Worm (Caenorhabditis elegans) whole organism, young adult: Measurements from ENCODE around the gene snx-6.
A peak's percentile ranks its signal among the peaks of the same experiment; 100 is the strongest.

Experiments used
- B0261.1 ChIP-seq: sonication (generic microtip); optimal IDR thresholded peaks from 2 replicates; lab custom pipeline; 2016; ENCODE audit warnings: mild to moderate bottlenecking, missing genetic modification characterization, moderate library complexity, missing compliant biosample characterization
- C06A6.2 ChIP-seq: fragments of 200-800 bp; sonication (Bioruptor generic); conservative IDR thresholded peaks from 2 replicates; pipeline ENCODE4 v1.3.6; 2022; ENCODE audit warnings: missing genetic modification characterization, missing compliant biosample characterization
- D2030.7 ChIP-seq: fragments of 200-800 bp; sonication (Bioruptor generic); IDR thresholded peaks from 2 replicates; pipeline ENCODE4 v1.3.6; 2022; ENCODE audit warnings: missing genetic modification reagents, missing genetic modification characterization, missing compliant biosample characterization
- F22D6.2 ChIP-seq: sonication (generic microtip); optimal IDR thresholded peaks from 2 replicates; lab custom pipeline; 2016; ENCODE audit warnings: mild to moderate bottlenecking, missing genetic modification characterization, missing compliant biosample characterization
- F33H1.4 ChIP-seq: fragments of 200-800 bp; sonication (Bioruptor generic); IDR thresholded peaks from 2 replicates; pipeline ENCODE4 v1.3.6; 2022; ENCODE audit warnings: missing genetic modification reagents, missing genetic modification characterization, missing compliant biosample characterization
- F52B5.7 ChIP-seq: sonication (generic microtip); optimal IDR thresholded peaks from 2 replicates; lab custom pipeline; 2016; ENCODE audit warnings: mild to moderate bottlenecking, missing genetic modification characterization, missing compliant biosample characterization
- F57C9.4 ChIP-seq: sonication (generic microtip); optimal IDR thresholded peaks from 2 replicates; lab custom pipeline; 2017; ENCODE audit warnings: mild to moderate bottlenecking, missing genetic modification characterization, missing compliant biosample characterization
- K12H6.12 ChIP-seq: fragments of 200-800 bp; sonication (Bioruptor generic); optimal IDR thresholded peaks from 2 replicates; lab custom pipeline; 2018; ENCODE audit warnings: mild to moderate bottlenecking, missing genetic modification characterization, missing compliant biosample characterization
- Y53G8AR.9 ChIP-seq: fragments of 200-800 bp; sonication (Bioruptor generic); conservative IDR thresholded peaks from 2 replicates; pipeline ENCODE4 v1.3.6; 2022; ENCODE audit warnings: missing genetic modification reagents, missing genetic modification characterization, missing compliant biosample characterization
- akir-1 ChIP-seq: fragments of 200-800 bp; sonication (Bioruptor generic); optimal IDR thresholded peaks from 2 replicates; lab custom pipeline; 2018; ENCODE audit warnings: mild to moderate bottlenecking, missing genetic modification characterization, moderate library complexity, missing compliant biosample characterization
- aptf-2 ChIP-seq: fragments of 200-800 bp; sonication (Bioruptor generic); conservative IDR thresholded peaks from 2 replicates; pipeline ENCODE4 v1.3.6; 2022; ENCODE audit warnings: missing genetic modification reagents, missing genetic modification characterization, missing compliant biosample characterization
- aptf-3 ChIP-seq: fragments of 200-800 bp; sonication (Bioruptor generic); IDR thresholded peaks from 2 replicates; pipeline ENCODE4 v1.3.6; 2022; ENCODE audit warnings: missing genetic modification characterization, missing compliant biosample characterization
- atf-7 ChIP-seq: sonication (generic microtip); optimal IDR thresholded peaks from 2 replicates; lab custom pipeline; 2017; ENCODE audit warnings: mild to moderate bottlenecking, missing genetic modification characterization, missing compliant biosample characterization
- attf-5 ChIP-seq: fragments of 200-800 bp; sonication (Bioruptor generic); optimal IDR thresholded peaks from 2 replicates; lab custom pipeline; 2018; ENCODE audit warnings: mild to moderate bottlenecking, missing genetic modification characterization, missing compliant biosample characterization
- cebp-2 ChIP-seq: fragments of 200-800 bp; sonication (Bioruptor generic); IDR thresholded peaks from 2 replicates; pipeline ENCODE4 v1.3.6; 2022; ENCODE audit warnings: missing genetic modification characterization, missing compliant biosample characterization
- egrh-3 ChIP-seq: fragments of 200-800 bp; sonication (Bioruptor generic); IDR thresholded peaks from 2 replicates; pipeline ENCODE4 v1.3.6; 2022; ENCODE audit warnings: missing genetic modification reagents, missing genetic modification characterization, missing compliant biosample characterization
- gei-17 ChIP-seq: fragments of 200-800 bp; sonication (Bioruptor generic); optimal IDR thresholded peaks from 2 replicates; lab custom pipeline; 2018; ENCODE audit warnings: mild to moderate bottlenecking, missing genetic modification characterization, missing compliant biosample characterization
- hlh-26 ChIP-seq: fragments of 200-800 bp; sonication (Bioruptor generic); conservative IDR thresholded peaks from 2 replicates; pipeline ENCODE4 v1.3.6; 2022; ENCODE audit warnings: missing genetic modification reagents, missing genetic modification characterization, missing compliant biosample characterization
- hrde-1 ChIP-seq: sonication (generic microtip); optimal IDR thresholded peaks from 2 replicates; lab custom pipeline; 2016; ENCODE audit warnings: missing genetic modification characterization, mild to moderate bottlenecking, missing compliant biosample characterization, moderate library complexity, missing genotype, missing genetic modification reagents, borderline replicate concordance
- lin-26 ChIP-seq: fragments of 200-800 bp; sonication (Bioruptor generic); IDR thresholded peaks from 2 replicates; pipeline ENCODE4 v1.3.6; 2022; ENCODE audit warnings: missing genetic modification reagents, missing genetic modification characterization, missing compliant biosample characterization
- lin-40 ChIP-seq: sonication (generic microtip); optimal IDR thresholded peaks from 2 replicates; lab custom pipeline; 2016; ENCODE audit warnings: missing genetic modification characterization, mild to moderate bottlenecking, missing compliant biosample characterization, missing genotype, missing genetic modification reagents
- lir-1 ChIP-seq: fragments of 200-800 bp; sonication (Bioruptor generic); conservative IDR thresholded peaks from 2 replicates; pipeline ENCODE4 v1.3.6; 2022; ENCODE audit warnings: missing genetic modification reagents, missing genetic modification characterization, missing compliant biosample characterization
- lsy-27 ChIP-seq: sonication (generic microtip); optimal IDR thresholded peaks from 2 replicates; lab custom pipeline; 2017; ENCODE audit warnings: missing genetic modification characterization, mild to moderate bottlenecking, missing compliant biosample characterization, antibody characterized with exemption, missing genotype, borderline replicate concordance; ENCODE audit not compliant: insufficient read depth
- mel-28 ChIP-seq: sonication (generic microtip); optimal IDR thresholded peaks from 2 replicates; lab custom pipeline; 2016; ENCODE audit warnings: borderline replicate concordance, mild to moderate bottlenecking, missing genetic modification characterization, missing compliant biosample characterization
- nfyb-1 ChIP-seq: fragments of 200-800 bp; sonication (Bioruptor generic); IDR thresholded peaks from 2 replicates; pipeline ENCODE4 v1.3.6; 2022; ENCODE audit warnings: missing genetic modification reagents, missing genetic modification characterization, missing compliant biosample characterization
- nhr-179 ChIP-seq: sonication (generic microtip); optimal IDR thresholded peaks from 2 replicates; lab custom pipeline; 2016; ENCODE audit warnings: mild to moderate bottlenecking, missing genetic modification characterization, missing compliant biosample characterization
- nhr-90 ChIP-seq: sonication (generic microtip); optimal IDR thresholded peaks from 2 replicates; lab custom pipeline; 2016; ENCODE audit warnings: missing genotype, mild to moderate bottlenecking, missing genetic modification characterization, missing compliant biosample characterization
- rcor-1 ChIP-seq: fragments of 200-800 bp; sonication (Bioruptor generic); IDR thresholded peaks from 2 replicates; pipeline ENCODE4 v1.3.6; 2022; ENCODE audit warnings: missing genetic modification reagents, missing genetic modification characterization, missing compliant biosample characterization
- repo-1 ChIP-seq: sonication (generic microtip); optimal IDR thresholded peaks from 2 replicates; lab custom pipeline; 2017; ENCODE audit warnings: mild to moderate bottlenecking, missing genetic modification characterization, missing compliant biosample characterization
- rpc-1 ChIP-seq, 2 experiments: fragments of 150-350 bp in 1 of 2; sonication (generic microtip) in 1 of 2; optimal IDR thresholded peaks; 2 replicates each; lab custom pipeline; 2014 to 2018; ENCODE audit warnings: missing biosample characterization in 1 of 2, missing genetic modification characterization in 1 of 2, missing genetic modification reagents in 1 of 2, missing genotype in 1 of 2
- sptf-2 ChIP-seq: fragments of 200-800 bp; sonication (Bioruptor generic); optimal IDR thresholded peaks from 2 replicates; lab custom pipeline; 2018; ENCODE audit warnings: mild to moderate bottlenecking, missing genetic modification characterization, missing compliant biosample characterization
- tbp1 ChIP-seq: fragments of 200-800 bp; sonication (Bioruptor generic); optimal IDR thresholded peaks from 2 replicates; lab custom pipeline; 2018; ENCODE audit warnings: mild to moderate bottlenecking, missing genetic modification characterization, missing compliant biosample characterization
- tlf-1 ChIP-seq: fragments of 200-800 bp; sonication (Bioruptor generic); optimal IDR thresholded peaks from 2 replicates; lab custom pipeline; 2018; ENCODE audit warnings: mild to moderate bottlenecking, missing genetic modification characterization, missing compliant biosample characterization
- xnd-1 ChIP-seq: sonication (generic microtip); optimal IDR thresholded peaks from 2 replicates; lab custom pipeline; 2016; ENCODE audit warnings: missing genotype, missing genetic modification reagents, missing genetic modification characterization, missing compliant biosample characterization
- zfh-2 ChIP-seq: fragments of 200-800 bp; sonication (Bioruptor generic); conservative IDR thresholded peaks from 2 replicates; pipeline ENCODE4 v1.3.6; 2022; ENCODE audit warnings: missing genetic modification reagents, missing genetic modification characterization, missing compliant biosample characterization
- ztf-18 ChIP-seq: sonication (generic microtip); optimal IDR thresholded peaks from 2 replicates; lab custom pipeline; 2016; ENCODE audit warnings: missing genotype, mild to moderate bottlenecking, missing genetic modification characterization, missing compliant biosample characterization
- ztf-22 ChIP-seq: fragments of 200-800 bp; sonication (Bioruptor generic); optimal IDR thresholded peaks from 2 replicates; lab custom pipeline; 2018; ENCODE audit warnings: mild to moderate bottlenecking, missing genetic modification characterization, moderate library complexity, missing compliant biosample characterization
- ztf-26 ChIP-seq: sonication (generic microtip); optimal IDR thresholded peaks from 2 replicates; lab custom pipeline; 2017; ENCODE audit warnings: missing genetic modification characterization, missing compliant biosample characterization
- ztf-6 ChIP-seq: fragments of 200-800 bp; sonication (Bioruptor generic); IDR thresholded peaks from 2 replicates; pipeline ENCODE4 v1.3.6; 2022; ENCODE audit warnings: missing genetic modification reagents, missing genetic modification characterization, missing compliant biosample characterization

The snx-6 gene

DNA sequence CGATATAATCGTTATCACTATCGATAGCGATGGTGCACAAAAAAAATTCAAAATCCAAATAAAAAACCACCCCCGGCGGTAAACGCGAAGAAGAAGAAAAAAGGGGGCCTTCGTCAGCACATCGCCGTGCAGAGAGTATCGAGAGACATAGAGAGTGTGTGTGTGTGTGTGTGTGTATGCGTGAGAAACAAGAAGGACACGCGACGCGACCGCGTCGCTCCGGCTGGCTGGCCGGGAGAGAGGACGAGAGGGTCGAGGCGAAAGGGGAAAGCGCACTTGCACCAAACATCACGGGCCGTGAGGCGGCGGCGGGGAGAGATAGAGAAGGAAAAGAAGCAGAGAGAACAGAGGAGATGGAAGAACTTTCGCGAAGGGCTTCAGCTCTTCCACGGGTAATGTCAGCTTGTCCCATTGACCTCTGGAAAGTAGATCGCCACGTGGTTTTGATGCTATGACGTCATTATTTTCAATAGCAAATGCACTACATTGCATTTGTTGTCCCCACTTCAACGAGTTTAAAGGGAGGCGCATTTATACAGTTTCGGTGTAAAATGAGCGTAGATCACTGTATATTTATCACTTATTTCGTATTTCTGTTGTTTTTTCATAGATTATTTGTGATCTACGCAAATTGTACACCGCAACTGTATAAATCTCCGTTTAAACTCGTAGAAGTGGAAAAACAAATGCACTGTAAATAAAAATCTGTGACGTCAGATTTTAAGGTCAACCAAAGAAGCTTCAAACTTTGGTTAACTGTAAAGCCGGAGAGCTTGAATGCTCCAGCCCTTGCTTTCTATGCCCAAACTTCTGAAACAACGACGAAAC lies 28.5 kb downstream of the snx-6 start, which contains the start of gene Y59A8B.24 (continued):
- TF ChIP-seq C06A6.2 (GFP tag; lab: Robert Waterston, UW) (peak; percentile 58), tlf-1 (GFP tag; lab: Kevin White, UChicago) (peak; percentile 62), hrde-1 (tag; lab: Kevin White, UChicago) (no peak), rcor-1 (peak; percentile 61; the same call in 1 of the 2 replicates), egrh-3 (peak; percentile 96), ztf-22 (peak; percentile 94)

DNA sequence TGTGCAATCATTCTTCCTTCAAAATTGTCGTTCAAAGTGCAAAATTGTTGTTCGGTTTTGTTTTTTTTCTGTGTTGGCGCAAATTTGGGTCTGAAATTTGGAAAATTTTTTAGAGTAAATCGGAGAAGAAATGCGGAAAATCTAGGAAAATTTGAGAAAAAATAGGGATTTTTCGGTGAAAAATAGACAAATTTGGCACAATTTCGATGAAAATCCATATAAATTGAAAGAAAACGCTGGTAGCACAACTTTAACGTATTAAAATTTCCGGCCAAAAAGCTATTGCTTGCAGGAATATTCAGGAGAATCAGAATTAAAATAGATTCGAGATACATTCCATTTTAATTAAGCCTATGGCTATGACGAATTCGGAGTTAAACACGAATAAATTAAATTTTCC lies 30.8 kb downstream of the snx-6 start, which contains the start of gene dpy-21:
dpy-21 (minus strand) TSS at position 101 of the 400 bp plus-strand sequence.
- TF ChIP-seq ztf-18 (tag; lab: Kevin White, UChicago) (no peak), attf-5 (GFP tag; lab: Kevin White, UChicago) (no peak), K12H6.12 (no peak), lir-1 (no peak), lin-40 (tag; lab: Kevin White, UChicago) (no peak), nhr-90 (tag; lab: Kevin White, UChicago) (no peak), F52B5.7 (tag; lab: Kevin White, UChicago) (no peak), nfyb-1 (GFP tag; lab: Robert Waterston, UW) (no peak), aptf-2 (GFP tag; lab: Robert Waterston, UW) (no peak)
- TF ChIP-seq, all 124 proteins: peak for 0

DNA sequence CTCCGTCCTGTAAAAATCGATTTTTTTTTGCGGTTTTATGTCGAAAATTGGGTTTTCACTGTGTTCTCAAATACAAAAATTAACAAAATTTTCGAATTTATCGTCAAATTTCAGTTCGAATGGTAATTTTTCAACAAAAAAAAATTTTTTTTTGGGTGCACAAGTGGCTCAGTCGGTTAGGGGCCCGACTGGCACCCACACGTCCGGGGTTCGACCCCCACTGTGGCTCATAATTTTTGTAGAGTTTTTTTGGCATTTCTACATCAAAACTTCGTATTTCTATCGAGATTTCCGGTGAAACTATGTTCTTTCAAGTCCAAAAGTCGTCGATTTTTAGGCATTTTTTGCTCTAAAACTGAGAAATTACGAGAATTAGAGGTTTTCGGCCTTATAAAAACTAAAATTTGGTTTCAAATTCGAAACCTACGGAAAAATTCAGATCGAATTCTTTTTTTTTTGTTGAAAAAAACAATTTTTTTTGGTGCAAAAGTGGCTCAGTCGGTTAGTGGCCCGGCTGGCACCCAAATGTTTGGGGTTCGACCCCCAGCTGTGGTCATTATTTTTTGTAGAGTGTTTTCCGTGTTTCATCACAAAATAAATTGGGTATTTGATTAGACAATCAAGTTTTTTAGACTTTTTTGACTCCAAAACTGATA lies 31.7 kb downstream of the snx-6 start:
- TF ChIP-seq tbp1 (GFP tag; lab: Kevin White, UChicago) (peak; percentile 56), akir-1 (GFP tag; lab: Kevin White, UChicago) (no peak), F22D6.2 (no peak), ztf-26 (no peak), rpc-1 (optimal IDR thresholded peaks at IDR 0.05; lab: Kevin White, UChicago) (no peak), rpc-1 (tag; optimal IDR thresholded peaks at IDR 0.05; lab: Kevin White, UChicago) (peak; percentile 66), aptf-3 (GFP tag; lab: Robert Waterston, UW) (no peak), B0261.1 (tag; lab: Kevin White, UChicago) (peak; percentile 32), Y53G8AR.9 (no peak)

DNA sequence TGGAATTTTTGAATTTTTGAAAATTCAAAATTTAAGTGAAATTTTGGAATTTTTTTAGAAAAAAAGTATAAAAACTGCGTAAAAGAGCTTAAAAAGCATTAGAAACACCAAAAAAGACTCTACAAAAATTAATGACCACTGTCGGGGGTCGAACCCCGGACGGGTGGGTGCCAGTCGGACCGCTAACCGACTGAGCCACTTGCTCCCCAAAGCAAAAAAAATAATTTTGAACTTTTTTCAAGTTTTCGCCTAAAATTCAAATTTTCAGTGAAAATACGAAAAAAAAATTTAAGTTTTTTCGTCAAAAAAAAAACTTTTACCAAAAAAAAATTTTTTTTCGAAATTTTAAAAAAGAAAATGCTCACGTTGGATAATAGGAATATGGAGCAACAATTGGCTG lies 32.6 kb downstream of the snx-6 start:
- TF ChIP-seq cebp-2 (no peak), ztf-18 (tag; lab: Kevin White, UChicago) (no peak), rpc-1 (optimal IDR thresholded peaks at IDR 0.05; lab: Kevin White, UChicago) (no peak), rpc-1 (tag; optimal IDR thresholded peaks at IDR 0.05; lab: Kevin White, UChicago) (peak; percentile 63), aptf-2 (GFP tag; lab: Robert Waterston, UW) (no peak), gei-17 (no peak), atf-7 (tag; lab: Kevin White, UChicago) (no peak), lsy-27 (tag; lab: Kevin White, UChicago) (no peak), hlh-26 (GFP tag; lab: Robert Waterston, UW) (no peak), tbp1 (GFP tag; lab: Kevin White, UChicago) (peak; percentile 73), D2030.7 (no peak)

DNA sequence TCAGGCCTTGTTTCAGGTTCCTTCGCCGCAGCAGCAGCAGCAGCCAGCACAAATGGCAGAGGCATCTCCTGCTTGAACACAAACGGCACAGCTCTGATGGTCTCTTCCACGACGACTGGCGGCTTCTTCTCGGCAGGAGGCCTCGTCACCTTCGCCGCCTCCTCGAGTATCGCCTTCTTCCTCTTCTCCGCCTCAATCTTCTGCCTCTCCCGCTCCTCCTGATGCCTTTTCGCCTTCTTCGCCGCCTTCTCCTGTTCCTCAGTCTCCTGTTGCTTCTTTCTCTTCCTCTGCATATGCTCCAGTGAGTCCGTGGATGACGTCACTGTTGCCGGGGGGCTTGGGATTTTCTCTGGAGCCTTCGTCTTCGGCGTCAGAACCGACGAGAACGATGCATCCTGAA lies 34.4 kb downstream of the snx-6 start:
- TF ChIP-seq cebp-2: no peak
- TF ChIP-seq F57C9.4 (tag; lab: Kevin White, UChicago): no peak
- TF ChIP-seq sptf-2 (GFP tag; lab: Kevin White, UChicago): no peak
- TF ChIP-seq F33H1.4 (GFP tag; lab: Robert Waterston, UW): no peak
- TF ChIP-seq egrh-3: peak; percentile 56; the same call in 1 of the 2 replicates
- TF ChIP-seq ztf-6: no peak
- TF ChIP-seq lin-26 (GFP tag; lab: Robert Waterston, UW): 0 out of 2 replicates have a peak, but pooled peaks have one; percentile 12
- TF ChIP-seq nhr-179 (tag; lab: Kevin White, UChicago): no peak
- no peak for TF ChIP-seq F22D6.2
- no peak for TF ChIP-seq xnd-1
- TF ChIP-seq B0261.1 (tag; lab: Kevin White, UChicago): no peak
- TF ChIP-seq repo-1: no peak
- TF ChIP-seq zfh-2: 0 out of 2 replicates have a peak, but pooled peaks have one; percentile 6
- no peak for TF ChIP-seq mel-28
